Fruit fly (Drosophila melanogaster): Measurements from ENCODE around the gene Lsp1alpha.
A peak's percentile ranks its signal among the peaks of the same experiment; 100 is the strongest.

Lsp1alpha gene

dm6 chrX:12462216-12462615 is 27.9 kb upstream of the Lsp1alpha start:
- TF ChIP-seq bab1 (GFP tag; optimal IDR thresholded peaks at IDR 0.05) (peak; percentile 2), CG5204 (GFP tag; optimal IDR thresholded peaks at IDR 0.05) (no peak), CG11617 (GFP tag; optimal IDR thresholded peaks at IDR 0.05) (no peak), toe (GFP tag; optimal IDR thresholded peaks at IDR 0.05) (no peak)

DNA sequence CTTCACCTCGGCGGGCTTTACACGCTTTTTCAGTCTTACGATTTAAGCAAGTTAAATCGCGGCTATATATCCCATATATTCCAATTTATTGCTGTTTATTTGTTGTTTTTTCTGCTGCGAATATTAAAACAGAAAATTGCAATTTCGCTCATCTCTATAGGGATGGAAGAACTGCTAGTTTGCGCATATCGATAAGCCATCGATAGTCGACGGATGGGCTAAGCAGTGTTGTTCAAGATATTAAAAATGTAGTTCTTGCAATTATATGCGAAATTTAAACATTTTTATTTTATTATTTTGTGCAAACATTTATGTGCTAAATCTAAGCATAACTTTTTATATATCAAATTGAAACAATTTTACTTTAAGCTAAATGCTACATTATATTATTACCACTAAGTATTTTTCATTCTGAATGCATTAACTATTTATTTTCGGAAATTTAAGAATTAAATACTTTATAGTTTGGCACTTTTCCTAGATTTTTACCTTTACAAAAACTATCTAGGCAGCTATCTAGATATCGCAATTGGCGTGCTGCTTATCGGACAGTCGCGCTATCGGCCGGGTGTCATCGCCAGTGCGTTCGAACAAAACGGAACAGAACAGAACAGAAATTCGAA is 27.0 kb upstream of the Lsp1alpha start, which contains the start of the genes Rab40 and CG42258:
Rab40 (minus strand) TSS at position 177 of the 623 bp plus-strand sequence.
CG42258 (plus strand) TSS at position 593 of the 623 bp plus-strand sequence.
- TF ChIP-seq Crg-1 (GFP tag; optimal IDR thresholded peaks at IDR 0.05) = peak; percentile 61
- peak; percentile 21 for TF ChIP-seq ovo (GFP tag; optimal IDR thresholded peaks at IDR 0.05)
- TF ChIP-seq cnc (optimal IDR thresholded peaks at IDR 0.05) = no peak
- peak; percentile 66 for TF ChIP-seq CG1620 (GFP tag; optimal IDR thresholded peaks at IDR 0.05)
- peak; percentile 45 for TF ChIP-seq CG5204 (GFP tag; optimal IDR thresholded peaks at IDR 0.05)
- TF ChIP-seq tj (GFP tag; optimal IDR thresholded peaks at IDR 0.05) = peak; percentile 46
- TF ChIP-seq cic (GFP tag; optimal IDR thresholded peaks at IDR 0.05) = no peak
- TF ChIP-seq CG7101 (tag; optimal IDR thresholded peaks at IDR 0.05) = peak; percentile 49
- TF ChIP-seq CG11617 (GFP tag; optimal IDR thresholded peaks at IDR 0.05) = peak; percentile 47
- no peak for TF ChIP-seq CG33017 (tag; optimal IDR thresholded peaks at IDR 0.05)
- TF ChIP-seq pad (GFP tag; optimal IDR thresholded peaks at IDR 0.05) = no peak
- no peak for TF ChIP-seq CG12768 (GFP tag; optimal IDR thresholded peaks at IDR 0.05)
- peak; percentile 41 for TF ChIP-seq toe (GFP tag; optimal IDR thresholded peaks at IDR 0.05)
- TF ChIP-seq CG14711 (tag; optimal IDR thresholded peaks at IDR 0.05) = peak; percentile 9
- peak; percentile 28 for TF ChIP-seq bab1 (GFP tag; optimal IDR thresholded peaks at IDR 0.05)
- peak; percentile 38 for TF ChIP-seq kay (GFP tag; ENCODE audit: borderline replicate concordance)
- no peak for TF ChIP-seq Clk (GFP tag; optimal IDR thresholded peaks at IDR 0.05)
- peak; percentile 32 for TF ChIP-seq CG7045 (GFP tag; optimal IDR thresholded peaks at IDR 0.05)
- TF ChIP-seq Hr96 (GFP tag; optimal IDR thresholded peaks at IDR 0.05) = peak; percentile 67
- peak; percentile 20 for TF ChIP-seq Mnt (GFP tag; optimal IDR thresholded peaks at IDR 0.05)

- TF ChIP-seq CG5204 (GFP tag; optimal IDR thresholded peaks at IDR 0.05) = no peak
- TF ChIP-seq CG33017 (tag; optimal IDR thresholded peaks at IDR 0.05) = no peak
- TF ChIP-seq CG7045 (GFP tag; optimal IDR thresholded peaks at IDR 0.05) = no peak
- no peak for TF ChIP-seq kay (GFP tag; ENCODE audit: borderline replicate concordance)
- TF ChIP-seq ovo (GFP tag; optimal IDR thresholded peaks at IDR 0.05) = no peak
- no peak for TF ChIP-seq CG11617 (GFP tag; optimal IDR thresholded peaks at IDR 0.05)
- no peak for TF ChIP-seq CG7101 (tag; optimal IDR thresholded peaks at IDR 0.05)
- TF ChIP-seq Clk (GFP tag; optimal IDR thresholded peaks at IDR 0.05) = no peak
- no peak for TF ChIP-seq tj (GFP tag; optimal IDR thresholded peaks at IDR 0.05)
- no peak for TF ChIP-seq toe (GFP tag; optimal IDR thresholded peaks at IDR 0.05)
- no peak for TF ChIP-seq CG12768 (GFP tag; optimal IDR thresholded peaks at IDR 0.05)
- TF ChIP-seq cnc (optimal IDR thresholded peaks at IDR 0.05) = no peak
These were observed 26.5 kb upstream of the Lsp1alpha start for dm6 chrX:12463560-12463959.

dm6 chrX:12465316-12465715 is 24.8 kb upstream of the Lsp1alpha start:
- TF ChIP-seq kay (GFP tag; ENCODE audit: borderline replicate concordance) (no peak), Clk (GFP tag; optimal IDR thresholded peaks at IDR 0.05) (no peak), toe (GFP tag; optimal IDR thresholded peaks at IDR 0.05) (no peak), cic (GFP tag; optimal IDR thresholded peaks at IDR 0.05) (no peak)

DNA sequence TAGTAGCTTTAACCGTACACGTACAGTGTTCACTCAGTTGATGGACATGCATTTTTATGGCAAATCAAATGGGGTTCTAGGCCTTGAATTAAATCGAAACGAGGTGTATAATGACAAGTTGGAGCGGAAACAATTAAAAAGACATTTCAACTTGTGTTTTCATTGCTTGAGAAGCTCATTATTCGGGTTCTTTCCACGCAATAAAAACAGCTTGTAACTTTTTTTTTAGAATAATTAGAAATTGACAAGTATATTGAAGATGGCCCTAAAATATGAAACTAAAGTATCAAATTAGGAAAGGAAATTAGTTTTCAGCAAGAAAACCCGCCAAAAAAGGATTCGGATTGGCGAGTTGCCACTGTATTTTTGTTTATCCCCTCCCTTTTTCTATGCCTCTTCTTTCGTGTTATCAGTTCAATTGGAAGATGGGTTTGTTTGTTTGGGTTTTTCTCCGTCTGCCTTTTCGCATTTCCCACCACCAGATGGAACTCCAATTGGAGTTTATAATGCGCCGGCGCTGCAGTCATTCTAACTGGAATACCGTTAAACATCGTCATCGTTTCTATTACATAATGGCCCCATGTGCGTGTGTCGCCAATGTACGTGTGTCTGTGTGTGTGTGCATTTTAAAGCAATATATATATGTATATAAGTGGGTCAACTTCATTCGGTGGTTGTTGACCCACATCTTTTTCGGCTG is 23.4 kb upstream of the Lsp1alpha start:
- TF ChIP-seq CG7045 (GFP tag; optimal IDR thresholded peaks at IDR 0.05) = no peak
- no peak for TF ChIP-seq Mnt (GFP tag; optimal IDR thresholded peaks at IDR 0.05)
- no peak for TF ChIP-seq cnc (optimal IDR thresholded peaks at IDR 0.05)
- TF ChIP-seq bab1 (GFP tag; optimal IDR thresholded peaks at IDR 0.05) = no peak
- no peak for TF ChIP-seq Hr96 (GFP tag; optimal IDR thresholded peaks at IDR 0.05)
- no peak for TF ChIP-seq ovo (GFP tag; optimal IDR thresholded peaks at IDR 0.05)
- no peak for TF ChIP-seq CG5204 (GFP tag; optimal IDR thresholded peaks at IDR 0.05)
- no peak for TF ChIP-seq Crg-1 (GFP tag; optimal IDR thresholded peaks at IDR 0.05)
- no peak for TF ChIP-seq pad (GFP tag; optimal IDR thresholded peaks at IDR 0.05)
- TF ChIP-seq CG7101 (tag; optimal IDR thresholded peaks at IDR 0.05) = no peak
- no peak for TF ChIP-seq kay (GFP tag; ENCODE audit: borderline replicate concordance)
- TF ChIP-seq toe (GFP tag; optimal IDR thresholded peaks at IDR 0.05) = no peak

DNA sequence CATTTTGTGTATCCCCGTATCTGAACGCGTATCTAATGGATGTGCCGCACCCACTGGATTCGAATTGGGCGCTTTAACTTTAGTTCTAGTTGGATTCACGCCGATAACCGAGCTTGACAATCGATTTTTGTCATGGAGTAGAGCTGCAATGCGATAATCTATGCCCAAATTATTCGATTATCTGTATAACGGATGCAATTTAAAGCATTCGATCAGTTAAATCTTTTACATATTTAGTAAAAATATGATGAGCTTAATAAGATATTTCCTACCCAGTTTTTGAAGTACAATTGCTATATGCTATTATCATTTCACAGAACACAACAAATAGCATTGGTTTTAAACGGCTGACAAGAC is 22.9 kb upstream of the Lsp1alpha start:
- TF ChIP-seq Clk (GFP tag; optimal IDR thresholded peaks at IDR 0.05) = no peak

DNA sequence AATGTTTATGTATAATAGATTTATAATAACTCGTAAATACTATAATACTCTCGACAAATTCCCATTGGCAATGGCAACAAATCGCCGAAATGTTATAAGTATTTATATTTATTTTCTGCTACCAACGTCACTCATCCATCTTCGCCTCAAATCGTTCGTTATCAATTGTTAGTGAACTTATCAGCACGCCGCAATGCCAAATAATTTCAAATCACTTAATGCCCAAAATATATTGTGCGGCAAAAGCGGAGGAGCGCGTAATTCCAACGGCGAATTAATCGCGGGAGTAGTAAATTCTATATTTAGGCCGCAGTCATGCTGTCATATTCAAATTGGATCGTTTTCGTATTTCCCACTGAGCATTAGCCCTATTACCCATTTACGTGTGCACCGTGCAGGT is 20.9 kb upstream of the Lsp1alpha start:
- TF ChIP-seq Clk (GFP tag; optimal IDR thresholded peaks at IDR 0.05) = no peak
- no peak for TF ChIP-seq Crg-1 (GFP tag; optimal IDR thresholded peaks at IDR 0.05)
- no peak for TF ChIP-seq pad (GFP tag; optimal IDR thresholded peaks at IDR 0.05)
- TF ChIP-seq CG11617 (GFP tag; optimal IDR thresholded peaks at IDR 0.05) = no peak
- TF ChIP-seq cic (GFP tag; optimal IDR thresholded peaks at IDR 0.05) = no peak

Data from whole organism, adult.